Fruit fly (Drosophila melanogaster) whole organism, embryonic: ENCODE results near the gene spg.

Source experiments
- ATbp ChIP-seq: fragments of 200-800 bp; sonication (Bioruptor generic); optimal IDR thresholded peaks from 2 replicates; lab custom pipeline; 2017; ENCODE audit warnings: missing biosample characterization, mild to moderate bottlenecking, missing genetic modification characterization, missing genetic modification reagents
- Aef1 ChIP-seq: fragments of 200-800 bp; sonication (Bioruptor generic); IDR thresholded peaks from 3 replicates; pipeline ENCODE4 v1.3.6; 2022; ENCODE audit warnings: missing biosample characterization, missing genetic modification characterization
- Bdp1 ChIP-seq: fragments of 200-800 bp; sonication (Bioruptor generic); optimal IDR thresholded peaks from 3 replicates; lab custom pipeline; 2016; ENCODE audit warnings: missing biosample characterization, missing genetic modification characterization
- CG11398 ChIP-seq: fragments of 200-800 bp; sonication (Bioruptor generic); optimal IDR thresholded peaks from 2 replicates; lab custom pipeline; 2016; ENCODE audit warnings: missing biosample characterization, missing genetic modification characterization
- CG12071 ChIP-seq: fragments of 200-800 bp; sonication (Bioruptor generic); optimal IDR thresholded peaks from 3 replicates; lab custom pipeline; 2018; ENCODE audit warnings: missing biosample characterization, mild to moderate bottlenecking, missing genetic modification characterization
- CG12236 ChIP-seq: fragments of 200-800 bp; sonication (Bioruptor generic); optimal IDR thresholded peaks from 2 replicates; lab custom pipeline; 2016; ENCODE audit warnings: missing biosample characterization, missing genetic modification characterization
- CG1529 ChIP-seq: fragments of 200-800 bp; sonication (Bioruptor generic); optimal IDR thresholded peaks from 3 replicates; lab custom pipeline; 2018; ENCODE audit warnings: missing biosample characterization, missing genetic modification characterization
- CG15479 ChIP-seq: fragments of 200-800 bp; sonication (Bioruptor generic); optimal IDR thresholded peaks from 3 replicates; lab custom pipeline; 2019; ENCODE audit warnings: missing biosample characterization, mild to moderate bottlenecking, missing genetic modification characterization, moderate library complexity
- CG16863 ChIP-seq: fragments of 200-800 bp; sonication (Bioruptor generic); optimal IDR thresholded peaks from 3 replicates; lab custom pipeline; 2016; ENCODE audit warnings: missing biosample characterization, missing genetic modification characterization
- CG17912 ChIP-seq: fragments of 200-800 bp; sonication (Bioruptor generic); optimal IDR thresholded peaks from 2 replicates; lab custom pipeline; 2018; ENCODE audit warnings: missing biosample characterization, mild to moderate bottlenecking, missing genetic modification characterization
- CG18619 ChIP-seq: fragments of 200-800 bp; sonication (Bioruptor generic); optimal IDR thresholded peaks from 3 replicates; lab custom pipeline; 2017; ENCODE audit warnings: missing biosample characterization, mild to moderate bottlenecking, missing genetic modification characterization
- CG2199 ChIP-seq: fragments of 200-800 bp; sonication (Bioruptor generic); IDR thresholded peaks from 3 replicates; pipeline ENCODE4 v1.3.6; 2022; ENCODE audit warnings: missing biosample characterization, missing genetic modification characterization
- CG30403 ChIP-seq: fragments of 200-800 bp; sonication (Bioruptor generic); optimal IDR thresholded peaks from 3 replicates; lab custom pipeline; 2016; ENCODE audit warnings: missing biosample characterization, missing genetic modification characterization
- CG30431 ChIP-seq: fragments of 200-800 bp; sonication (Bioruptor generic); optimal IDR thresholded peaks from 2 replicates; lab custom pipeline; 2017; ENCODE audit warnings: missing biosample characterization, missing genetic modification characterization
- CG32767 ChIP-seq: fragments of 200-800 bp; sonication (Bioruptor generic); IDR thresholded peaks from 2 replicates; pipeline ENCODE4 v1.3.6; 2022; ENCODE audit warnings: missing biosample characterization, missing genetic modification characterization
- CG4424 ChIP-seq: fragments of 200-800 bp; sonication (Bioruptor generic); optimal IDR thresholded peaks from 3 replicates; lab custom pipeline; 2016; ENCODE audit warnings: missing biosample characterization, missing genetic modification characterization
- CG7786 ChIP-seq: fragments of 200-800 bp; sonication (Bioruptor generic); optimal IDR thresholded peaks from 2 replicates; lab custom pipeline; 2016; ENCODE audit warnings: missing biosample characterization, missing genetic modification characterization
- CG7839 ChIP-seq: fragments of 200-800 bp; sonication (Bioruptor generic); optimal IDR thresholded peaks from 3 replicates; lab custom pipeline; 2018; ENCODE audit warnings: missing biosample characterization, mild to moderate bottlenecking, missing genetic modification characterization, moderate library complexity
- CG9797 ChIP-seq: fragments of 200-800 bp; sonication (Bioruptor generic); optimal IDR thresholded peaks from 3 replicates; lab custom pipeline; 2018; ENCODE audit warnings: missing biosample characterization, mild to moderate bottlenecking, missing genetic modification characterization
- D ChIP-seq, 2 experiments: fragments of 200-800 bp in 1 of 2; fragments of >200 bp in 1 of 2; sonication (Bioruptor generic) in 1 of 2; optimal IDR thresholded peaks; 2 replicates in 1 of 2; 3 replicates in 1 of 2; lab custom pipeline; 2017; ENCODE audit warnings: mild to moderate bottlenecking in 1 of 2, missing biosample characterization in 1 of 2, missing genetic modification characterization in 1 of 2, missing genetic modification reagents in 1 of 2
- Dp ChIP-seq: fragments of 200-800 bp; sonication (Bioruptor generic); optimal IDR thresholded peaks from 2 replicates; lab custom pipeline; 2018; ENCODE audit warnings: missing biosample characterization, mild to moderate bottlenecking, missing genetic modification characterization, moderate library complexity
- Elba2 ChIP-seq: fragments of 200-800 bp; sonication (Bioruptor generic); optimal IDR thresholded peaks from 3 replicates; lab custom pipeline; 2016; ENCODE audit warnings: missing biosample characterization, missing genetic modification characterization
- HmgD ChIP-seq: fragments of 200-800 bp; sonication (Bioruptor generic); optimal IDR thresholded peaks from 3 replicates; lab custom pipeline; 2016; ENCODE audit warnings: missing biosample characterization, missing genetic modification characterization
- Hr3 ChIP-seq: fragments of 200-800 bp; sonication (Bioruptor generic); optimal IDR thresholded peaks from 3 replicates; lab custom pipeline; 2016; ENCODE audit warnings: missing biosample characterization, missing genetic modification characterization
- Kr ChIP-seq: fragments of 200-800 bp; sonication (Bioruptor generic); optimal IDR thresholded peaks from 2 replicates; lab custom pipeline; 2017; ENCODE audit warnings: missing biosample characterization, mild to moderate bottlenecking, missing genetic modification characterization
- Lim3 ChIP-seq: fragments of 200-800 bp; sonication (Bioruptor generic); IDR thresholded peaks from 2 replicates; pipeline ENCODE4 v1.3.6; 2022; ENCODE audit warnings: missing biosample characterization, missing genetic modification characterization
- Med ChIP-seq: fragments of 200-800 bp; sonication (Bioruptor generic); peaks from one replicate; lab custom pipeline; 2016; ENCODE audit warnings: missing biosample characterization, missing genetic modification characterization, mild to moderate bottlenecking, inconsistent platforms, moderate library complexity
- Neu2 ChIP-seq: fragments of 200-800 bp; sonication (Bioruptor generic); optimal IDR thresholded peaks from 3 replicates; lab custom pipeline; 2016; ENCODE audit warnings: missing biosample characterization, missing genetic modification characterization, borderline replicate concordance
- Nf-YB ChIP-seq: fragments of 200-800 bp; sonication (Bioruptor generic); optimal IDR thresholded peaks from 3 replicates; lab custom pipeline; 2019; ENCODE audit warnings: missing biosample characterization, mild to moderate bottlenecking, missing genetic modification characterization, moderate library complexity
- Pdp1 ChIP-seq, 2 experiments: fragments of 200-800 bp; sonication (Bioruptor generic); optimal IDR thresholded peaks; 3 replicates each; lab custom pipeline; 2016; ENCODE audit warnings: missing biosample characterization in 2 of 2, missing genetic modification characterization in 2 of 2, mild to moderate bottlenecking in 1 of 2, moderate library complexity in 1 of 2
- Ptx1 ChIP-seq: fragments of 200-800 bp; sonication (Bioruptor generic); IDR thresholded peaks from 2 replicates; pipeline ENCODE4 v1.3.6; 2022; ENCODE audit warnings: missing biosample characterization, missing genetic modification characterization
- Sox102F ChIP-seq: fragments of 200-800 bp; sonication (Bioruptor generic); optimal IDR thresholded peaks from 2 replicates; lab custom pipeline; 2018; ENCODE audit warnings: missing biosample characterization, mild to moderate bottlenecking, missing genetic modification characterization, moderate library complexity
- az2 ChIP-seq: fragments of 200-800 bp; sonication (Bioruptor generic); optimal IDR thresholded peaks from 3 replicates; lab custom pipeline; 2016; ENCODE audit warnings: missing biosample characterization, missing genetic modification characterization
- bbx ChIP-seq: fragments of 200-800 bp; sonication (Bioruptor generic); IDR thresholded peaks from 2 replicates; pipeline ENCODE4 v1.3.6; 2022; ENCODE audit warnings: missing biosample characterization, missing genetic modification characterization; ENCODE audit not compliant: partially characterized antibody
- cg ChIP-seq: fragments of 200-800 bp; sonication (Bioruptor generic); optimal IDR thresholded peaks from 3 replicates; lab custom pipeline; 2019; ENCODE audit warnings: missing biosample characterization, mild to moderate bottlenecking, missing genetic modification characterization, moderate library complexity
- cwo ChIP-seq: fragments of 200-800 bp; sonication (Bioruptor generic); optimal IDR thresholded peaks from 3 replicates; lab custom pipeline; 2017; ENCODE audit warnings: missing biosample characterization, missing genetic modification characterization, mild to moderate bottlenecking, moderate library complexity, missing genetic modification reagents
- ewg ChIP-seq: fragments of 200-800 bp; sonication (Bioruptor generic); optimal IDR thresholded peaks from 3 replicates; lab custom pipeline; 2017; ENCODE audit warnings: mild to moderate bottlenecking, missing biosample characterization, missing genetic modification reagents, missing genetic modification characterization
- fd64A ChIP-seq: fragments of 200-800 bp; sonication (Bioruptor generic); optimal IDR thresholded peaks from 3 replicates; lab custom pipeline; 2018; ENCODE audit warnings: missing biosample characterization, mild to moderate bottlenecking, missing genetic modification characterization
- h ChIP-seq: fragments of >200 bp; optimal IDR thresholded peaks from 2 replicates; lab custom pipeline; 2017
- hth ChIP-seq: fragments of >200 bp; optimal IDR thresholded peaks from 2 replicates; lab custom pipeline; 2017; ENCODE audit warnings: inconsistent platforms
- insv ChIP-seq, 2 experiments: fragments of 200-800 bp; sonication (Bioruptor generic); optimal IDR thresholded peaks; 3 replicates each; lab custom pipeline; 2016 to 2018; ENCODE audit warnings: missing biosample characterization in 2 of 2, missing genetic modification characterization in 2 of 2
- kay ChIP-seq: fragments of 200-800 bp; sonication (Bioruptor generic); optimal IDR thresholded peaks from 2 replicates; lab custom pipeline; 2016; ENCODE audit warnings: missing biosample characterization, missing genetic modification characterization
- onecut ChIP-seq: fragments of 200-800 bp; sonication (Bioruptor generic); IDR thresholded peaks from 2 replicates; pipeline ENCODE4 v1.3.6; 2022; ENCODE audit warnings: missing biosample characterization, missing genetic modification characterization
- ranshi ChIP-seq: fragments of 200-800 bp; sonication (Bioruptor generic); IDR thresholded peaks from 2 replicates; pipeline ENCODE4 v1.3.6; 2022; ENCODE audit warnings: missing biosample characterization, missing genetic modification characterization
- so ChIP-seq: fragments of 200-800 bp; sonication (Bioruptor generic); IDR thresholded peaks from 3 replicates; pipeline ENCODE4 v1.3.6; 2022; ENCODE audit warnings: missing biosample characterization, missing genetic modification characterization
- tap ChIP-seq: fragments of 200-800 bp; optimal IDR thresholded peaks from 3 replicates; lab custom pipeline; 2019; ENCODE audit warnings: missing biosample characterization, mild to moderate bottlenecking, missing genetic modification characterization, moderate library complexity
- tgo ChIP-seq: fragments of 200-800 bp; sonication (Bioruptor generic); IDR thresholded peaks from 3 replicates; pipeline ENCODE4 v1.3.6; 2022; ENCODE audit warnings: missing biosample characterization, missing genetic modification characterization
- wor ChIP-seq: fragments of 200-800 bp; sonication (Bioruptor generic); IDR thresholded peaks from 2 replicates; pipeline ENCODE4 v1.3.6; 2022; ENCODE audit warnings: missing biosample characterization, missing genetic modification characterization
- zen2 ChIP-seq: fragments of 200-800 bp; sonication (Bioruptor generic); IDR thresholded peaks from 3 replicates; pipeline ENCODE4 v1.3.6; 2022; ENCODE audit warnings: missing biosample characterization, missing genetic modification characterization; ENCODE audit not compliant: partially characterized antibody

The spg gene

DNA sequence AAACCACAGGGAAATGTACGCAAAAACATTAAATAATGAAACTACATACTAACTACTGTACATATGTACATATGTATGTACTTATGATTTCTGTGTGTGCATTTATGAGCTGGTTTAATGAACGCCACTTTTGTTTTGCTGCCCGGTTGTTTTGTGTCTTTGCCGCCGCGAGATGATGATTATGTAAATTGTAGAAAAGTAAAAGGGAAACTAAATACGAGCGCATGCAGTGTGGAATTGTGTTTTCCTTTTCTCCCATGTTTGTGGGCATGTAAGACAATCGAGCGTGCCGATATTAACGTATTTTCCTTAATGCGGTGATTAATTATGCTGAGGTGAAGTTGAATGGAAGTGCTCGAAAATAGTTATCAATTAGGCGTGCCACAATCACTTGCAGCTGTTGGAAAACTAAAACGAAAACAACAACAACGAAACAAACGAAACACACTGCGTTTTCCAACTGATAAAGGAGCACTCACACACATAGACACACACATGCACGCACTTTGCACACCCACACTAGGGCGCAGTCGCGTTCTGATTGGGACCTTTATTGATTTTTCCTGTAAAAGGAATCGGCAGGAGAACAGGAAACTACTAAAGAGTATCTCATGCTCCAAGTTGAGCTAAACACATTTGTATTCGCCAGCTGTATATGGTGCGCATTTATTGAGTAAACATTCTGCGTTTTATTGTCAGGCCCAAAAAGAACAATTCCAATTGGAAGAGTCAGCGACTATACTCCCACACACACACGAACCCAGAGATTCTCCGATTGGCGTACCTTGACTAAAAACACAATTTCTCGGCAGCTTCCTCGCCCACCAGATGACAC is 1.1 kb upstream of the spg start:
- TF ChIP-seq CG16863 (GFP tag; lab: Kevin White, UChicago), result no peak
- 0 out of 3 replicates have a peak, but pooled peaks have one; percentile 8 for TF ChIP-seq CG2199
- TF ChIP-seq CG9797, result no peak
- no peak for TF ChIP-seq CG30403 (GFP tag; lab: Kevin White, UChicago)
- TF ChIP-seq HmgD (GFP tag; lab: Kevin White, UChicago), result peak; percentile 15
- no peak for TF ChIP-seq cwo
- TF ChIP-seq CG7786 (GFP tag; lab: Kevin White, UChicago), result no peak
- TF ChIP-seq CG12071 (GFP tag; lab: Kevin White, UChicago), result no peak
- 0 out of 2 replicates have a peak, but pooled peaks have one; percentile 19 for TF ChIP-seq bbx (GFP tag; lab: Robert Waterston, UW)
- TF ChIP-seq kay (GFP tag; lab: Kevin White, UChicago), result no peak
- TF ChIP-seq Nf-YB (GFP tag; lab: Kevin White, UChicago), result peak; percentile 32
- no peak for TF ChIP-seq CG30431 (GFP tag; lab: Kevin White, UChicago)
- no peak for TF ChIP-seq CG11398
- no peak for TF ChIP-seq zen2 (GFP tag; lab: Robert Waterston, UW)
- peak in 1 of 2 experiments; percentile 60 for TF ChIP-seq Pdp1 (GFP tag; optimal IDR thresholded peaks at IDR 0.05; lab: Kevin White, UChicago)
- TF ChIP-seq ATbp (GFP tag; lab: Kevin White, UChicago), result peak; percentile 14
- no peak for TF ChIP-seq Hr3
- 0 out of 2 replicates have a peak, but pooled peaks have one; percentile 30 for TF ChIP-seq CG32767 (GFP tag; lab: Robert Waterston, UW)
- TF ChIP-seq insv (GFP tag; optimal IDR thresholded peaks at IDR 0.05; lab: Kevin White, UChicago), result peak; percentile 98 to 99
- TF ChIP-seq D (optimal IDR thresholded peaks at IDR 0.05; lab: Kevin White, UChicago), result peak; percentile 55
- TF ChIP-seq D (GFP tag; optimal IDR thresholded peaks at IDR 0.05; lab: Kevin White, UChicago), result no peak
- no peak for TF ChIP-seq wor (GFP tag; lab: Robert Waterston, UW)
- peak; percentile 92 for TF ChIP-seq Elba2 (GFP tag; lab: Kevin White, UChicago)
- TF ChIP-seq onecut (GFP tag; lab: Robert Waterston, UW), result peak; percentile 98
- no peak for TF ChIP-seq hth
- TF ChIP-seq ranshi (GFP tag; lab: Robert Waterston, UW), result no peak
- TF ChIP-seq CG15479 (GFP tag; lab: Kevin White, UChicago), result peak; percentile 92
- TF ChIP-seq Kr (GFP tag; lab: Kevin White, UChicago), result no peak
- no peak for TF ChIP-seq tap (tag; lab: Kevin White, UChicago)
- no peak for TF ChIP-seq Sox102F (GFP tag; lab: Kevin White, UChicago)
- TF ChIP-seq fd64A (GFP tag; lab: Kevin White, UChicago), result peak; percentile 64
- TF ChIP-seq so, result no peak
- no peak for TF ChIP-seq Lim3 (GFP tag; lab: Robert Waterston, UW)
- no peak for TF ChIP-seq Ptx1
- no peak for TF ChIP-seq CG1529
- TF ChIP-seq tgo (GFP tag; lab: Robert Waterston, UW), result no peak
- no peak for TF ChIP-seq CG4424
- TF ChIP-seq h (lab: Kevin White, UChicago), result no peak
- no peak for TF ChIP-seq CG17912 (GFP tag; lab: Kevin White, UChicago)
- peak; percentile 24 for TF ChIP-seq CG12236 (GFP tag; lab: Kevin White, UChicago)
- no peak for TF ChIP-seq CG18619 (GFP tag; lab: Kevin White, UChicago)
- TF ChIP-seq Dp (GFP tag; lab: Kevin White, UChicago), result no peak
- no peak for TF ChIP-seq az2 (GFP tag; lab: Kevin White, UChicago)
- TF ChIP-seq Aef1, result no peak
- no peak for TF ChIP-seq Bdp1 (GFP tag; lab: Kevin White, UChicago)
- TF ChIP-seq CG7839 (tag; lab: Kevin White, UChicago), result no peak
- no peak for TF ChIP-seq Neu2 (GFP tag; lab: Kevin White, UChicago)
- peak; percentile 54 for TF ChIP-seq Med (GFP tag; lab: Kevin White, UChicago)
- TF ChIP-seq ewg (GFP tag; lab: Kevin White, UChicago), result peak; percentile 46
- TF ChIP-seq cg (GFP tag; lab: Kevin White, UChicago), result peak; percentile 89
